Worm (Caenorhabditis elegans): ENCODE results near the gene slo-2.

DNA sequence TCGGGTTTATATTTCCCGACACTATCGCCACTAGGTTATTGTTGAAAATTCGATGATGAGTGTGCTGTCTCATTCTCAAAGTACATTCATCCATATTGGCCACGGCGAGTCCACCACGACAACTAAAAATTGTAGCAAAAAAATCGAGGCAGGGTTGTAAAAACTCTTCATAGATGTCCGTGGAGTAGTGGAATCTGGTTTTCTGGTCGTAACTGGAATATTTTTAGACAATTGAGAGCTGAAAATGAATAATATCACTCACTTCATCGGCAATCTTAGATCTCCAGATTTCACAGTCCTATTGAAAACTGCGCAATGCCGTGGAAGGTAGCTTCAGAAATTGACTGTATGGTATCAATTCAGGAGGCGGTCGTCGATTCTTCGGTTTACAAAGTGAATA is 29.8 kb upstream of the slo-2 start:
- TF ChIP-seq ceh-2 (tag; optimal IDR thresholded peaks at IDR 0.05), result no peak
- TF ChIP-seq zip-5 (tag; optimal IDR thresholded peaks at IDR 0.05), result no peak
- TF ChIP-seq unc-55 (GFP tag; optimal IDR thresholded peaks at IDR 0.05), result no peak

Measured in whole organism, late embryonic.